Worm (Caenorhabditis elegans) whole organism, midembryonic: ENCODE measurements around the gene stim-1.

Experiments used
- T22C8.4 ChIP-seq: fragments of 200-800 bp; sonication (Bioruptor generic); IDR thresholded peaks from 2 replicates; pipeline ENCODE4 v1.3.6; 2022; ENCODE audit warnings: missing genetic modification characterization, missing compliant biosample characterization
- cog-1 ChIP-seq: sonication (generic microtip); optimal IDR thresholded peaks from 2 replicates; lab custom pipeline; 2016; ENCODE audit warnings: missing genetic modification characterization, missing compliant biosample characterization
- flt-1 ChIP-seq: fragments of 200-800 bp; sonication (Bioruptor generic); IDR thresholded peaks from 2 replicates; pipeline ENCODE4 v1.3.6; 2022; ENCODE audit warnings: missing genetic modification characterization, missing compliant biosample characterization
- klf-2 ChIP-seq: fragments of 200-800 bp; sonication (Bioruptor generic); conservative IDR thresholded peaks from 2 replicates; pipeline ENCODE4 v1.3.6; 2022; ENCODE audit warnings: missing genetic modification reagents, missing genetic modification characterization, missing compliant biosample characterization
- med-1 ChIP-seq: sonication (generic microtip); optimal IDR thresholded peaks from 2 replicates; lab custom pipeline; 2017; ENCODE audit warnings: missing genetic modification characterization, mild to moderate bottlenecking, missing compliant biosample characterization, antibody characterized with exemption, missing genetic modification reagents; ENCODE audit not compliant: insufficient read depth
- ref-1 ChIP-seq: fragments of 200-800 bp; sonication (Bioruptor generic); conservative IDR thresholded peaks from 2 replicates; pipeline ENCODE4 v1.3.6; 2022; ENCODE audit warnings: missing genetic modification reagents, missing genetic modification characterization, missing compliant biosample characterization
- tab-1 ChIP-seq: fragments of 200-800 bp; sonication (Bioruptor generic); IDR thresholded peaks from 2 replicates; pipeline ENCODE4 v1.3.6; 2022; ENCODE audit warnings: missing genetic modification characterization, missing compliant biosample characterization
- ztf-23 ChIP-seq: fragments of 200-800 bp; sonication (Bioruptor generic); IDR thresholded peaks from 2 replicates; pipeline ENCODE4 v1.3.6; 2022; ENCODE audit warnings: missing genetic modification reagents, missing genetic modification characterization, missing compliant biosample characterization
- ztf-29 ChIP-seq: fragments of 200-800 bp; sonication (Bioruptor generic); IDR thresholded peaks from 2 replicates; pipeline ENCODE4 v1.3.6; 2022; ENCODE audit warnings: missing genetic modification reagents, missing genetic modification characterization, missing compliant biosample characterization

stim-1 gene

DNA sequence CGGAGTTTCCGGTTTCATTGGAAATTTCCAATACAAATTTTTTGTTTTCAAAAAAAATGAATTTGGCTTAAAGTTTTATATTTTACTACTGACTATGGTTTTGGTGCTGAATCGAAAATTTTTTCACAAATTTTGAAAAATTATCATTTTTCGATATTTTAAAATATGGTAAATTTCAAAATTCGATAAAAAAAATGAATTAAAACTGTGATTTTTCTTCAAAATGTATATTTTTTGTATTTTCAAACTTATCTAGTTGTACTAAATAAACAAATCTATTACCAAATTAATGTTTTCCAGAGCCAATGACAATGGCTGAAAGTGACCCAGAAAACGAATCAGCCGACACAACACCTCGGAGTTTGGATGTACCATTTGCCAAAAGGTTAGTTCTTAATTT is 52.9 kb downstream of the stim-1 start, which contains the start of gene pll-1:
pll-1 (plus strand) TSS at position 301 of the 400 bp plus-strand sequence.
- TF ChIP-seq ref-1 (GFP tag; lab: Robert Waterston, UW) (no peak), cog-1 (tag; lab: Kevin White, UChicago) (no peak)

DNA sequence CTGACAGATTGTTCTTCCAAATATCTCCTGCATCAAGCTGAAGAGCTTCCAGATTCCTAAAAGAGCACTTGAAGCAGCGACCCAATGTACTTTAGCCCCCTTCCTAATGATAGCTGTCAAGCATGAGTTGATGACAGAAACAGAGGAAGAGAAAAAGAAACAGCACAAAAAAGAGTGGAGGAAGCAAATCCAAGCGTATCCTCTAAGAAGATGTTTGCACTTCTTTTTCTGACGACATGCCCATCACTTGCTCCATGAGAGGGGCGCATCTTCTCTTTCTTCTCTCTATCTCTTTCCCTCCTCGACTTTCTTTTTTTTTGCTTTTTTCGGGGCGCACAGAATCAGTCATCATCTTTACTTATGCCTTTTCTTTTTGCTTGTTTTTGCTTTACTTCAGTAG is 58.2 kb downstream of the stim-1 start:
- TF ChIP-seq ztf-29 (no peak), T22C8.4 (no peak), ztf-23 (no peak), cog-1 (tag; lab: Kevin White, UChicago) (no peak), ref-1 (GFP tag; lab: Robert Waterston, UW) (no peak), klf-2 (no peak), tab-1 (GFP tag; lab: Robert Waterston, UW) (no peak), med-1 (GFP tag; lab: Kevin White, UChicago) (no peak), flt-1 (no peak)
